Worm (Caenorhabditis elegans): ENCODE data around the gene srw-87.

- TF ChIP-seq him-1 (tag; optimal IDR thresholded peaks at IDR 0.05) (no peak), W03F9.2 (tag; optimal IDR thresholded peaks at IDR 0.05) (no peak)
Measured at ce11 chrV:16336326-16336725, at the start of gene srw-87.
